Fruit fly (Drosophila melanogaster): Measurements from ENCODE around the gene CG11816.

Gene CG11816

dm6 chrX:13568127-13568526, 12.5 kb upstream of the CG11816 start (continued):
- TF ChIP-seq Hmr (GFP tag; optimal IDR thresholded peaks at IDR 0.05): peak; percentile 5
- TF ChIP-seq CG10979 (tag; optimal IDR thresholded peaks at IDR 0.05): peak; percentile 19
- no peak for TF ChIP-seq Ravus (GFP tag; IDR thresholded peaks at IDR 0.05)
- peak; percentile 4 for TF ChIP-seq nmo (GFP tag; optimal IDR thresholded peaks at IDR 0.05)
- peak; percentile 18 for TF ChIP-seq fd96Cb (tag; optimal IDR thresholded peaks at IDR 0.05)
- TF ChIP-seq Lim3 (GFP tag; IDR thresholded peaks at IDR 0.05): no peak
- peak; percentile 45 for TF ChIP-seq CG3847 (GFP tag; IDR thresholded peaks at IDR 0.05)
- peak; percentile 14 for TF ChIP-seq CG15269 (tag; optimal IDR thresholded peaks at IDR 0.05)
- TF ChIP-seq CG30403 (GFP tag; optimal IDR thresholded peaks at IDR 0.05): peak; percentile 25
- TF ChIP-seq CG30020 (tag; optimal IDR thresholded peaks at IDR 0.05): no peak
- peak in 1 of 2 experiments; percentile 27 for TF ChIP-seq bsh (GFP tag; optimal IDR thresholded peaks at IDR 0.05)
- TF ChIP-seq gem (tag; optimal IDR thresholded peaks at IDR 0.05): peak; percentile 46
- no peak for TF ChIP-seq Nf-YA (GFP tag; IDR thresholded peaks at IDR 0.05)
- TF ChIP-seq ash1 (GFP tag; optimal IDR thresholded peaks at IDR 0.05): no peak
- TF ChIP-seq CG10209 (GFP tag; optimal IDR thresholded peaks at IDR 0.05): peak; percentile 1
- TF ChIP-seq D (optimal IDR thresholded peaks at IDR 0.05): no peak
- TF ChIP-seq D (GFP tag; optimal IDR thresholded peaks at IDR 0.05): no peak
- peak; percentile 52 for TF ChIP-seq Ada2b (GFP tag; IDR thresholded peaks at IDR 0.05)
- TF ChIP-seq Chrac-16 (GFP tag; optimal IDR thresholded peaks at IDR 0.05): no peak
- TF ChIP-seq psq (GFP tag; optimal IDR thresholded peaks at IDR 0.05): no peak
- TF ChIP-seq CG13624 (GFP tag; optimal IDR thresholded peaks at IDR 0.05): peak; percentile 6
- no peak for TF ChIP-seq CG8388 (GFP tag; optimal IDR thresholded peaks at IDR 0.05)
- TF ChIP-seq C15 (GFP tag; IDR thresholded peaks at IDR 0.05): no peak
- peak; percentile 35; the same call in 1 of the 3 replicates for TF ChIP-seq CG11456 (GFP tag; IDR thresholded peaks at IDR 0.05)
- TF ChIP-seq CG31365 (tag; optimal IDR thresholded peaks at IDR 0.05): no peak
- TF ChIP-seq CG31388 (GFP tag; optimal IDR thresholded peaks at IDR 0.05): no peak
- 0 out of 2 replicates have a peak, but pooled peaks have one; percentile 19 for TF ChIP-seq ap (GFP tag; IDR thresholded peaks at IDR 0.05)
- peak; percentile 49; the same call in 1 of the 3 replicates for TF ChIP-seq ci (GFP tag; IDR thresholded peaks at IDR 0.05)
- peak; percentile 39; the same call in 1 of the 2 replicates for TF ChIP-seq lmd (GFP tag; IDR thresholded peaks at IDR 0.05)
- TF ChIP-seq sisA (GFP tag; IDR thresholded peaks at IDR 0.05): peak; percentile 46
- peak; percentile 34 for TF ChIP-seq Blimp-1 (GFP tag; optimal IDR thresholded peaks at IDR 0.05)
- TF ChIP-seq lab (GFP tag; optimal IDR thresholded peaks at IDR 0.05): peak; percentile 37
- TF ChIP-seq bcd (GFP tag; optimal IDR thresholded peaks at IDR 0.05): no peak
- TF ChIP-seq CG10366 (GFP tag; IDR thresholded peaks at IDR 0.05): peak; percentile 21; the same call in 1 of the 2 replicates
- no peak for TF ChIP-seq seq (GFP tag; IDR thresholded peaks at IDR 0.05)
- peak; percentile 70 for TF ChIP-seq sens (GFP tag)
- no peak for TF ChIP-seq E2f1 (GFP tag; IDR thresholded peaks at IDR 0.05)
- TF ChIP-seq CG11695 (GFP tag; IDR thresholded peaks at IDR 0.05): peak; percentile 30; the same call in 1 of the 3 replicates
- TF ChIP-seq onecut (GFP tag; IDR thresholded peaks at IDR 0.05): 0 out of 2 replicates have a peak, but pooled peaks have one; percentile 6
- no peak for TF ChIP-seq Sry-δ (GFP tag; optimal IDR thresholded peaks at IDR 0.05)
- peak; percentile 53; the same call in 1 of the 2 replicates for TF ChIP-seq CG32532 (GFP tag; IDR thresholded peaks at IDR 0.05)
- no peak for TF ChIP-seq CG12219 (GFP tag; optimal IDR thresholded peaks at IDR 0.05)
- TF ChIP-seq zfh1 (GFP tag; IDR thresholded peaks at IDR 0.05): peak; percentile 50; the same call in 1 of the 3 replicates
- peak; percentile 55; the same call in 2 of the 3 replicates for TF ChIP-seq row (GFP tag; IDR thresholded peaks at IDR 0.05)
- TF ChIP-seq NFAT (GFP tag; IDR thresholded peaks at IDR 0.05): no peak
- TF ChIP-seq NC2α (GFP tag; optimal IDR thresholded peaks at IDR 0.05): no peak
- TF ChIP-seq CG2678 (tag; optimal IDR thresholded peaks at IDR 0.05): peak; percentile 43
- no peak for TF ChIP-seq corto (GFP tag; optimal IDR thresholded peaks at IDR 0.05)
- TF ChIP-seq esg (GFP tag; conservative IDR thresholded peaks at IDR 0.05): 0 out of 2 replicates have a peak, but pooled peaks have one; percentile 22
- TF ChIP-seq ab (GFP tag; optimal IDR thresholded peaks at IDR 0.05): no peak
- TF ChIP-seq CG1792 (GFP tag; optimal IDR thresholded peaks at IDR 0.05): no peak
- no peak for TF ChIP-seq Dad (GFP tag; optimal IDR thresholded peaks at IDR 0.05)

All from whole organism, embryonic.